Fruit fly (Drosophila melanogaster) whole organism, wandering third instar larva: ENCODE results near the gene RpS10a.

Source experiments
- Abd-B ChIP-seq: fragments of >200 bp; optimal IDR thresholded peaks from 2 replicates; lab custom pipeline; 2017; ENCODE audit warnings: missing biosample characterization, missing genetic modification characterization
- CG32264 ChIP-seq: fragments of 200-800 bp; sonication (Bioruptor generic); optimal IDR thresholded peaks from 2 replicates; lab custom pipeline; 2016; ENCODE audit warnings: missing biosample characterization, missing genetic modification characterization
- CG9705 ChIP-seq: fragments of 200-800 bp; sonication (Bioruptor generic); optimal IDR thresholded peaks from 2 replicates; lab custom pipeline; 2018; ENCODE audit warnings: missing biosample characterization, mild to moderate bottlenecking, missing genetic modification characterization
- CrebA ChIP-seq: fragments of 200-800 bp; sonication (Bioruptor generic); optimal IDR thresholded peaks from 2 replicates; lab custom pipeline; 2016; ENCODE audit warnings: missing biosample characterization, mild to moderate bottlenecking, missing genetic modification characterization, borderline replicate concordance
- GATAd ChIP-seq: sonication (Bioruptor generic); optimal IDR thresholded peaks from 2 replicates; lab custom pipeline; 2016; ENCODE audit warnings: missing biosample characterization, missing genetic modification characterization
- HLH106 ChIP-seq: fragments of 200-800 bp; optimal IDR thresholded peaks from 3 replicates; lab custom pipeline; 2019; ENCODE audit warnings: missing biosample characterization, mild to moderate bottlenecking, missing genetic modification characterization, moderate library complexity
- Hr78 ChIP-seq: fragments of >200 bp; optimal IDR thresholded peaks from 2 replicates; lab custom pipeline; 2017; ENCODE audit warnings: missing biosample characterization, missing genetic modification characterization
- Jra ChIP-seq: sonication (Bioruptor generic); optimal IDR thresholded peaks from 2 replicates; lab custom pipeline; 2016; ENCODE audit warnings: missing biosample characterization, missing genetic modification characterization
- N ChIP-seq: fragments of >200 bp; optimal IDR thresholded peaks from 2 replicates; lab custom pipeline; 2018; ENCODE audit warnings: missing biosample characterization, missing external identifiers, missing genetic modification characterization
- OdsH ChIP-seq: fragments of 200-800 bp; sonication (Bioruptor generic); optimal IDR thresholded peaks from 2 replicates; lab custom pipeline; 2016; ENCODE audit warnings: missing biosample characterization, mild to moderate bottlenecking, missing genetic modification characterization
- Sp1 ChIP-seq: fragments of 200-800 bp; sonication (Bioruptor generic); optimal IDR thresholded peaks from 3 replicates; lab custom pipeline; 2019; ENCODE audit warnings: missing biosample characterization, mild to moderate bottlenecking, missing genetic modification characterization, moderate library complexity
- br ChIP-seq: fragments of 200-800 bp; sonication (Bioruptor generic); optimal IDR thresholded peaks from 2 replicates; lab custom pipeline; 2016; ENCODE audit warnings: missing biosample characterization, missing genetic modification characterization
- brk ChIP-seq: fragments of 200-800 bp; sonication (Bioruptor generic); optimal IDR thresholded peaks from 2 replicates; lab custom pipeline; 2016; ENCODE audit warnings: missing biosample characterization, mild to moderate bottlenecking, missing genetic modification characterization
- dsf ChIP-seq: sonication (Bioruptor generic); optimal IDR thresholded peaks from 2 replicates; lab custom pipeline; 2016; ENCODE audit warnings: missing biosample characterization, missing genetic modification characterization, borderline replicate concordance
- ey ChIP-seq: fragments of 200-800 bp; sonication (Bioruptor generic); optimal IDR thresholded peaks from 2 replicates; lab custom pipeline; 2016; ENCODE audit warnings: missing biosample characterization, missing genetic modification characterization
- foxo ChIP-seq, 2 experiments: fragments of 200-800 bp; sonication (Bioruptor generic); optimal IDR thresholded peaks; 2 replicates in 1 of 2; 3 replicates in 1 of 2; lab custom pipeline; 2016 to 2017; ENCODE audit warnings: missing biosample characterization in 2 of 2, missing genetic modification characterization in 2 of 2
- fru ChIP-seq: fragments of 200-800 bp; sonication (Bioruptor generic); optimal IDR thresholded peaks from 3 replicates; lab custom pipeline; 2016; ENCODE audit warnings: missing biosample characterization, mild to moderate bottlenecking, missing genetic modification characterization
- h ChIP-seq: fragments of 200-800 bp; sonication (Bioruptor generic); optimal IDR thresholded peaks from 3 replicates; lab custom pipeline; 2016; ENCODE audit warnings: missing biosample characterization, mild to moderate bottlenecking, missing genetic modification characterization
- lola ChIP-seq: fragments of >200 bp; optimal IDR thresholded peaks from 2 replicates; lab custom pipeline; 2017; ENCODE audit warnings: missing biosample characterization, missing genetic modification characterization
- pan ChIP-seq: fragments of >200 bp; optimal IDR thresholded peaks from 2 replicates; lab custom pipeline; 2017
- psq ChIP-seq: fragments of 200-800 bp; sonication (Bioruptor generic); optimal IDR thresholded peaks from 3 replicates; lab custom pipeline; 2017; ENCODE audit warnings: missing biosample characterization, mild to moderate bottlenecking, missing genetic modification characterization, moderate library complexity
- sage ChIP-seq: fragments of 200-800 bp; sonication (Bioruptor generic); optimal IDR thresholded peaks from 2 replicates; lab custom pipeline; 2016; ENCODE audit warnings: missing biosample characterization, mild to moderate bottlenecking, missing genetic modification characterization
- sv ChIP-seq: fragments of 200-800 bp; sonication (Bioruptor generic); optimal IDR thresholded peaks from 3 replicates; lab custom pipeline; 2016; ENCODE audit warnings: missing biosample characterization, missing genetic modification characterization
- tai ChIP-seq: sonication (Bioruptor generic); optimal IDR thresholded peaks from 2 replicates; lab custom pipeline; 2016; ENCODE audit warnings: missing biosample characterization, missing genetic modification characterization
- woc ChIP-seq: sonication (Bioruptor generic); optimal IDR thresholded peaks from 2 replicates; lab custom pipeline; 2016; ENCODE audit warnings: missing biosample characterization, mild to moderate bottlenecking, missing genetic modification characterization

The RpS10a gene

DNA sequence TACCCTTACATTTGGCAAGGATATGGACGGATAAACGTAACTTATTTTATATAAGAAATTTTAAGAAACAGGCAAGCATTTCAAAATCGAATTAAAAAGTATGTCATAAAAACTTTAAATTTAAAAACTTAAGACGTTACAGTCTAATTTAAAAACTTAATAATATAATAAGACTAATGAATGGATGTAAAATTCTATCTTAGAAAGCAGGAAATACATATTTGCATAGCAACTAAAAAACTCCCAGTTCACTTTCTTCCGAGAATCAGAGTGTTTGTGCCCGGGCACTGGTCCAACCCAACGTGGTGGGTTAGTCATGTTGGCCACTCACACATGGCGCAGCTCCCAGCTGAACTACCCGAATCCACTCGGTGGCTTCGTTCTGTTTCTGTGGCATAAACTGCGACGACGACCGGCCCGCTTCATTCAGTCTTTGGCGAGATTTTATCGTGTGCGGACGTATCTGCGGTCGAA is 33.0 kb downstream of the RpS10a start, which contains the start of gene CG12880:
CG12880 (plus strand) TSS at position 424 of the 474 bp plus-strand sequence.
- TF ChIP-seq foxo (GFP tag; optimal IDR thresholded peaks at IDR 0.05; lab: Kevin White, UChicago) = peak in 1 of 2 experiments; percentile 30
- TF ChIP-seq HLH106 (tag; lab: Kevin White, UChicago) = peak; percentile 19
- peak; percentile 47 for TF ChIP-seq psq (GFP tag; lab: Kevin White, UChicago)
- no peak for TF ChIP-seq Hr78 (GFP tag; lab: Kevin White, UChicago)
- TF ChIP-seq ey (GFP tag; lab: Kevin White, UChicago) = peak; percentile 9
- TF ChIP-seq OdsH (GFP tag; lab: Kevin White, UChicago) = peak; percentile 44
- peak; percentile 31 for TF ChIP-seq fru (GFP tag; lab: Kevin White, UChicago)
- peak; percentile 32 for TF ChIP-seq Sp1 (GFP tag; lab: Kevin White, UChicago)
- TF ChIP-seq CrebA = no peak
- TF ChIP-seq woc (GFP tag; lab: Kevin White, UChicago) = peak; percentile 84
- peak; percentile 28 for TF ChIP-seq h (GFP tag; lab: Kevin White, UChicago)

DNA sequence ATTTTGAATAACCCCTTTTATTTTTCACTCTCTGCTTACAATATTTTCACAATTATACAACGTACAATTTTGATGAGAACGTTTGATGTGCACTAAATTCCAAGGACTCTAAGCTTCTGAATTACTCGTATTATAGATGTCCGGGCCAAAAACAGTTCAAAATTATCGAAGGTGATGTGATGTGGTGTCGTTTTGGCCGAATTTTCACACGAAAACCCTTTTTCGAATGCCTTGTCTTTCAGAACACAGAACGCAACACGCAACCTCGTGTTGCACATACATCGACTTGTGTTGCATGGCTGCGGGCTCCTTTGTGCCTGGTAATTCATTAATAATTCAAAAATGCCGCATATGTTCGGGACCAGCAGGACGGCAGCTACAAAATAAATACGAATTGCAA is 35.5 kb downstream of the RpS10a start, which contains the start of gene CG31055:
CG31055 (minus strand) TSS at position 101 of the 400 bp plus-strand sequence.
- TF ChIP-seq brk (GFP tag; lab: Kevin White, UChicago) = no peak
- no peak for TF ChIP-seq dsf (GFP tag; lab: Kevin White, UChicago)
- no peak for TF ChIP-seq sv (GFP tag; lab: Kevin White, UChicago)
- no peak for TF ChIP-seq tai (GFP tag; lab: Kevin White, UChicago)
- TF ChIP-seq CG9705 (GFP tag; lab: Kevin White, UChicago) = no peak
- no peak for TF ChIP-seq CG32264 (GFP tag; lab: Kevin White, UChicago)

DNA sequence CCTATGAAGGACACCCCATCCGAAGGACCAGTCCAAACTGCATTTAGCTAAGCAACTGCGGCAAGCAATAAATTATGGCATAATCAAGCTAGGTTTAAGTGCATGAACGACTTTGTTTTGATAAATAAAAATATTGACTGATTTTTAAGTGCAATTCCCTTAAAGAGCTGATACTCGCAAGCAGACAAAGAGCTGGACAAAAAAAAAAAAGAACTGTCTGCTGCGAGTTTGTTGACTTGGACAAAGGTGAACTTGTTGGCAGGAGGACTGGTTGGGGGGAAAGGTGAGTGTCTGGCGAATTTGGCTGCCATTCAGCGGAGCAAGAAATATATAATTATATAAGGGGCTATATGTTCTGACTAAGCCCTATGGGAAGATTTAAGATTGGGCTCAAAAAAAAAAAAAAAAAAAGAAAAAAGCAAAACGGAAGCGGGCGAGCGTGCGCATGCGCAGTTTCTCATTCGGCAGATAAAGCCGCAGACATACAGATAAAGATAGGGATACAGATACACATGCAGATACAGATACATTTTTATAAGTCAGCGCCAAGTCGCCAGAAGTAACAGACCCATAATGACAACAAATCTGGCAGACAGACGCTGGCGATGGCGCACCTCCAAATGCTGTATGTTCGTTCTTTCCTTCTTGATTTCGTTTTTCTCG is 40.2 kb downstream of the RpS10a start:
- TF ChIP-seq psq (GFP tag; lab: Kevin White, UChicago) (peak; percentile 60), lola (GFP tag; lab: Kevin White, UChicago) (no peak), fru (GFP tag; lab: Kevin White, UChicago) (peak; percentile 58), dsf (GFP tag; lab: Kevin White, UChicago) (no peak)

DNA sequence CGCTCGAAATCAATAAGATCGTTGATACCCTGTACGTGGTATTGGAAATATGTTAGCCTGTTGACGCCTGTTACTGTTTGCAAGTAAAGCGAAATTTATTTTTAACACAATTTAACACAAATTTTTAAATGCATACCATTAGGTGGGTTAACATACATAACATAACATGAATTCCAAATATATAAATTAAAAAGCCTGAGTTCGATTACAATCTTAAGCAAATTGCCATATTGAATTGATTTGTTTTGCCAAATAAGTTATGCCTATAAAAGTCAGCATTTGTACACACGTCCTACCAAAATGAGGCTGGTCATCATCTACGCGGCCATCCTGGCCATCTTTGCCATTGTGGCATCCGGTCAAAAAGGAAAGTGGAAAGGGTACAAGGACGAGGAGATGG is 41.5 kb downstream of the RpS10a start, which contains the start of gene CG43319:
CG43319 (plus strand) TSS at position 301 of the 400 bp plus-strand sequence.
- TF ChIP-seq br (GFP tag; lab: Kevin White, UChicago) = no peak
- no peak for TF ChIP-seq lola (GFP tag; lab: Kevin White, UChicago)
- no peak for TF ChIP-seq CG32264 (GFP tag; lab: Kevin White, UChicago)
- no peak for TF ChIP-seq pan (lab: Kevin White, UChicago)
- TF ChIP-seq, all 38 proteins: peak for 0

DNA sequence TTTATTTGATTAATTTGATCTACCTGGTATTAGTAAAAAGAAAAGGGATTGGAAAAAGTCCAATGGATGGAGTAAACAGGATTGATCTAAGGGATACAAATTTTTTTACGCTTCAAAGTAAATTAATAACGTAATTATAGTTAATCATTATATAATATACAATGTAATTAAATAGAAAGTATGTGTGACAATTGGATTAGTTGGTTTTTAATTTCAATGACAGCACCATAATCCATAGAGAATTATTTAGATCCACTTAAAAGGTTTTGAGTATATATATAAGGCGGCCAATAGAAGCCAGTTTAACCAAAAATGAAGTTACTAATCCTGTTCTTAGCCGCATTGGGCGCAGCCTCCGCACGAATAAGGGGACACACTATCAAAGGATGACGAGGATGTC is 42.0 kb downstream of the RpS10a start, which contains the start of gene Acp98AB:
Acp98AB (plus strand) TSS at position 301 of the 400 bp plus-strand sequence.
- TF ChIP-seq Jra (GFP tag; lab: Kevin White, UChicago) = no peak
- no peak for TF ChIP-seq brk (GFP tag; lab: Kevin White, UChicago)
- TF ChIP-seq fru (GFP tag; lab: Kevin White, UChicago) = no peak
- no peak for TF ChIP-seq lola (GFP tag; lab: Kevin White, UChicago)
- no peak for TF ChIP-seq woc (GFP tag; lab: Kevin White, UChicago)
- TF ChIP-seq GATAd (GFP tag; lab: Kevin White, UChicago) = no peak
- no peak for TF ChIP-seq HLH106 (tag; lab: Kevin White, UChicago)
- no peak for TF ChIP-seq sage
- no peak for TF ChIP-seq dsf (GFP tag; lab: Kevin White, UChicago)
- TF ChIP-seq, all 38 proteins: peak for 0

DNA sequence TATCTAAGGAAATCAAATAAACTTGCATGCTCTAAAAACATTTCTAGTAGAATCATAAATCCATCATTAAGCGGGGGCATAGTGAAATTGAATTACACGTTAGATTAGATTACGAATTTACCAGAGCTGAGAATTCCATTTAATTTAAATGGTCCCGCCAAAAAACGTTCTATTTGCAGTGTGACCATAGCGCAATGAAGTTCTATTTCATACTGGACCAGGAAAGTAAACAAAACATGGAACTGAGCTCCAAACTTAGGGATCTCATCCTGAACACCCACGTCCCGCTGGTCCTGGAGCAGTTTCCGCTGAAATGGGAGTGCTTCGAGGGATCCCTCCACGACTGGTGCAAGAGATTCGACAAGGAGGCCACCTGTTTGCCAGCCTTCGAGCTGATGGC is 42.5 kb downstream of the RpS10a start, which contains the start of gene HSPBAP1:
HSPBAP1 (plus strand) TSS at position 217 of the 400 bp plus-strand sequence.
- TF ChIP-seq Abd-B (GFP tag; lab: Kevin White, UChicago) (no peak), N (GFP tag; lab: Kevin White, UChicago) (no peak)
